Worm (Caenorhabditis elegans) whole organism, young adult: ENCODE data around the gene sel-10.

Source experiments
- B0336.3 ChIP-seq: fragments of 200-800 bp; sonication (Bioruptor generic); IDR thresholded peaks from 2 replicates; pipeline ENCODE4 v1.3.6; 2022; ENCODE audit warnings: missing genetic modification characterization, missing compliant biosample characterization
- C06A6.2 ChIP-seq: fragments of 200-800 bp; sonication (Bioruptor generic); conservative IDR thresholded peaks from 2 replicates; pipeline ENCODE4 v1.3.6; 2022; ENCODE audit warnings: missing genetic modification characterization, missing compliant biosample characterization
- F10E7.11 ChIP-seq: sonication (generic microtip); optimal IDR thresholded peaks from 2 replicates; lab custom pipeline; 2017; ENCODE audit warnings: mild to moderate bottlenecking, missing genetic modification characterization, moderate library complexity, missing compliant biosample characterization
- F33H1.4 ChIP-seq: fragments of 200-800 bp; sonication (Bioruptor generic); IDR thresholded peaks from 2 replicates; pipeline ENCODE4 v1.3.6; 2022; ENCODE audit warnings: missing genetic modification reagents, missing genetic modification characterization, missing compliant biosample characterization
- K11D2.4 ChIP-seq: fragments of 200-800 bp; sonication (Bioruptor generic); IDR thresholded peaks from 2 replicates; pipeline ENCODE4 v1.3.6; 2022; ENCODE audit warnings: missing genetic modification reagents, missing genetic modification characterization, missing compliant biosample characterization
- K12H6.12 ChIP-seq: fragments of 200-800 bp; sonication (Bioruptor generic); optimal IDR thresholded peaks from 2 replicates; lab custom pipeline; 2018; ENCODE audit warnings: mild to moderate bottlenecking, missing genetic modification characterization, missing compliant biosample characterization
- T07F8.4 ChIP-seq: sonication (generic microtip); optimal IDR thresholded peaks from 2 replicates; lab custom pipeline; 2016; ENCODE audit warnings: mild to moderate bottlenecking, missing genetic modification characterization, moderate library complexity, missing compliant biosample characterization
- Y56A3A.18 ChIP-seq: fragments of 200-800 bp; sonication (Bioruptor generic); IDR thresholded peaks from 2 replicates; pipeline ENCODE4 v1.3.6; 2022; ENCODE audit warnings: missing genetic modification reagents, missing genetic modification characterization, missing compliant biosample characterization
- Y95B8A.8 ChIP-seq: fragments of 200-800 bp; sonication (Bioruptor generic); IDR thresholded peaks from 2 replicates; pipeline ENCODE4 v1.3.6; 2022; ENCODE audit warnings: missing genetic modification reagents, missing genetic modification characterization, missing compliant biosample characterization
- aptf-2 ChIP-seq: fragments of 200-800 bp; sonication (Bioruptor generic); conservative IDR thresholded peaks from 2 replicates; pipeline ENCODE4 v1.3.6; 2022; ENCODE audit warnings: missing genetic modification reagents, missing genetic modification characterization, missing compliant biosample characterization
- aptf-3 ChIP-seq: fragments of 200-800 bp; sonication (Bioruptor generic); IDR thresholded peaks from 2 replicates; pipeline ENCODE4 v1.3.6; 2022; ENCODE audit warnings: missing genetic modification characterization, missing compliant biosample characterization
- atf-7 ChIP-seq: sonication (generic microtip); optimal IDR thresholded peaks from 2 replicates; lab custom pipeline; 2017; ENCODE audit warnings: mild to moderate bottlenecking, missing genetic modification characterization, missing compliant biosample characterization
- athp-1 ChIP-seq: sonication (generic microtip); optimal IDR thresholded peaks from 2 replicates; lab custom pipeline; 2017; ENCODE audit warnings: mild to moderate bottlenecking, missing genetic modification characterization, missing compliant biosample characterization
- bed-2 ChIP-seq: fragments of 200-800 bp; sonication (Bioruptor generic); IDR thresholded peaks from 2 replicates; pipeline ENCODE4 v1.3.6; 2022; ENCODE audit warnings: missing genetic modification reagents, missing genetic modification characterization, missing compliant biosample characterization
- cebp-1 ChIP-seq, 2 experiments: fragments of 200-800 bp in 1 of 2; sonication (Bioruptor generic) in 1 of 2; sonication (generic microtip) in 1 of 2; IDR thresholded peaks in 1 of 2; optimal IDR thresholded peaks in 1 of 2; 2 replicates each; pipeline versions ENCODE4 v1.3.6 to Lab custom; 2017 to 2022; ENCODE audit warnings: missing compliant biosample characterization in 2 of 2, missing genetic modification characterization in 2 of 2, mild to moderate bottlenecking in 1 of 2, missing genetic modification reagents in 1 of 2, moderate library complexity in 1 of 2
- ceh-100 ChIP-seq: fragments of 200-800 bp; sonication (Bioruptor generic); IDR thresholded peaks from 2 replicates; pipeline ENCODE4 v1.3.6; 2022; ENCODE audit warnings: missing genetic modification reagents, missing genetic modification characterization, missing compliant biosample characterization
- chd-7 ChIP-seq: sonication (generic microtip); optimal IDR thresholded peaks from 2 replicates; lab custom pipeline; 2016; ENCODE audit warnings: mild to moderate bottlenecking, missing genetic modification characterization, moderate library complexity, missing compliant biosample characterization
- dpff-1 ChIP-seq: sonication (generic microtip); optimal IDR thresholded peaks from 2 replicates; lab custom pipeline; 2017; ENCODE audit warnings: mild to moderate bottlenecking, missing genetic modification characterization, missing compliant biosample characterization
- egl-18 ChIP-seq: fragments of 200-800 bp; sonication (Bioruptor generic); IDR thresholded peaks from 2 replicates; pipeline ENCODE4 v1.3.6; 2022; ENCODE audit warnings: missing genetic modification reagents, missing genetic modification characterization, missing compliant biosample characterization
- egl-44 ChIP-seq: fragments of 200-800 bp; sonication (Bioruptor generic); IDR thresholded peaks from 2 replicates; pipeline ENCODE4 v1.3.6; 2022; ENCODE audit warnings: missing genetic modification reagents, missing genetic modification characterization, missing compliant biosample characterization
- fkh-3 ChIP-seq: sonication (generic microtip); optimal IDR thresholded peaks from 2 replicates; lab custom pipeline; 2016; ENCODE audit warnings: mild to moderate bottlenecking, missing genetic modification characterization, missing compliant biosample characterization
- him-1 ChIP-seq: sonication (generic microtip); optimal IDR thresholded peaks from 2 replicates; lab custom pipeline; 2016; ENCODE audit warnings: missing genotype, missing genetic modification reagents, missing genetic modification characterization, missing compliant biosample characterization
- hrde-1 ChIP-seq: sonication (generic microtip); optimal IDR thresholded peaks from 2 replicates; lab custom pipeline; 2016; ENCODE audit warnings: missing genetic modification characterization, mild to moderate bottlenecking, missing compliant biosample characterization, moderate library complexity, missing genotype, missing genetic modification reagents, borderline replicate concordance
- lin-26 ChIP-seq: fragments of 200-800 bp; sonication (Bioruptor generic); IDR thresholded peaks from 2 replicates; pipeline ENCODE4 v1.3.6; 2022; ENCODE audit warnings: missing genetic modification reagents, missing genetic modification characterization, missing compliant biosample characterization
- lin-35 ChIP-seq, 3 experiments: fragments of 150-350 bp in 2 of 3; sonication (generic microtip) in 1 of 3; optimal IDR thresholded peaks; 2 replicates each; lab custom pipeline; 2014 to 2018; ENCODE audit warnings: missing biosample characterization in 3 of 3, missing genetic modification characterization in 3 of 3, missing genetic modification reagents in 3 of 3
- lin-40 ChIP-seq: sonication (generic microtip); optimal IDR thresholded peaks from 2 replicates; lab custom pipeline; 2016; ENCODE audit warnings: missing genetic modification characterization, mild to moderate bottlenecking, missing compliant biosample characterization, missing genotype, missing genetic modification reagents
- lin-54 ChIP-seq: fragments of 200-800 bp; sonication (Bioruptor generic); optimal IDR thresholded peaks from 2 replicates; lab custom pipeline; 2018; ENCODE audit warnings: mild to moderate bottlenecking, missing genetic modification characterization, missing compliant biosample characterization
- lir-1 ChIP-seq: fragments of 200-800 bp; sonication (Bioruptor generic); conservative IDR thresholded peaks from 2 replicates; pipeline ENCODE4 v1.3.6; 2022; ENCODE audit warnings: missing genetic modification reagents, missing genetic modification characterization, missing compliant biosample characterization
- madf-6 ChIP-seq: fragments of 200-800 bp; sonication (Bioruptor generic); IDR thresholded peaks from 2 replicates; pipeline ENCODE4 v1.3.6; 2022; ENCODE audit warnings: missing genetic modification reagents, missing genetic modification characterization, missing compliant biosample characterization
- mes-4 ChIP-seq: sonication (generic microtip); optimal IDR thresholded peaks from 2 replicates; lab custom pipeline; 2016; ENCODE audit warnings: missing genotype, missing genetic modification characterization, missing compliant biosample characterization
- mxl-1 ChIP-seq: sonication (generic microtip); optimal IDR thresholded peaks from 2 replicates; lab custom pipeline; 2016; ENCODE audit warnings: missing genetic modification characterization, missing compliant biosample characterization
- nfya-1 ChIP-seq: sonication (generic microtip); optimal IDR thresholded peaks from 2 replicates; lab custom pipeline; 2017; ENCODE audit warnings: antibody characterized with exemption, missing compliant biosample characterization, missing genetic modification characterization, borderline replicate concordance; ENCODE audit not compliant: insufficient read depth
- nfyb-1 ChIP-seq: fragments of 200-800 bp; sonication (Bioruptor generic); IDR thresholded peaks from 2 replicates; pipeline ENCODE4 v1.3.6; 2022; ENCODE audit warnings: missing genetic modification reagents, missing genetic modification characterization, missing compliant biosample characterization
- nhr-120 ChIP-seq: fragments of 200-800 bp; sonication (Bioruptor generic); IDR thresholded peaks from 2 replicates; pipeline ENCODE4 v1.3.6; 2022; ENCODE audit warnings: missing genetic modification characterization, missing compliant biosample characterization
- pbrm-1 ChIP-seq: fragments of 200-800 bp; sonication (Bioruptor generic); IDR thresholded peaks from 2 replicates; pipeline ENCODE4 v1.3.6; 2022; ENCODE audit warnings: missing genetic modification reagents, missing genetic modification characterization, missing compliant biosample characterization
- repo-1 ChIP-seq: sonication (generic microtip); optimal IDR thresholded peaks from 2 replicates; lab custom pipeline; 2017; ENCODE audit warnings: mild to moderate bottlenecking, missing genetic modification characterization, missing compliant biosample characterization
- snpc-1.3 ChIP-seq: sonication (generic microtip); optimal IDR thresholded peaks from 2 replicates; lab custom pipeline; 2017; ENCODE audit warnings: missing genetic modification characterization, mild to moderate bottlenecking, missing compliant biosample characterization, antibody characterized with exemption, moderate library complexity, missing genotype, missing genetic modification reagents; ENCODE audit not compliant: insufficient read depth
- snpc-4 ChIP-seq, 5 experiments: fragments of 150-350 bp in 1 of 5; sonication (generic microtip) in 4 of 5; optimal IDR thresholded peaks; 2 replicates each; lab custom pipeline; 2014 to 2018; ENCODE audit warnings: missing genetic modification characterization in 5 of 5, missing biosample characterization in 3 of 5, antibody characterized with exemption in 2 of 5, mild to moderate bottlenecking in 2 of 5, missing compliant biosample characterization in 2 of 5, missing genotype in 2 of 5, moderate library complexity in 2 of 5, missing genetic modification reagents in 1 of 5
- sptf-2 ChIP-seq: fragments of 200-800 bp; sonication (Bioruptor generic); optimal IDR thresholded peaks from 2 replicates; lab custom pipeline; 2018; ENCODE audit warnings: mild to moderate bottlenecking, missing genetic modification characterization, missing compliant biosample characterization
- tbx-9 ChIP-seq: sonication (generic microtip); optimal IDR thresholded peaks from 2 replicates; lab custom pipeline; 2016; ENCODE audit warnings: borderline replicate concordance, missing genetic modification characterization, inconsistent platforms, missing compliant biosample characterization
- unc-130 ChIP-seq: sonication (generic microtip); optimal IDR thresholded peaks from 2 replicates; lab custom pipeline; 2016; ENCODE audit warnings: missing genetic modification reagents, missing genetic modification characterization, missing compliant biosample characterization
- xnd-1 ChIP-seq: sonication (generic microtip); optimal IDR thresholded peaks from 2 replicates; lab custom pipeline; 2016; ENCODE audit warnings: missing genotype, missing genetic modification reagents, missing genetic modification characterization, missing compliant biosample characterization
- zfh-2 ChIP-seq: fragments of 200-800 bp; sonication (Bioruptor generic); conservative IDR thresholded peaks from 2 replicates; pipeline ENCODE4 v1.3.6; 2022; ENCODE audit warnings: missing genetic modification reagents, missing genetic modification characterization, missing compliant biosample characterization
- ztf-18 ChIP-seq: sonication (generic microtip); optimal IDR thresholded peaks from 2 replicates; lab custom pipeline; 2016; ENCODE audit warnings: missing genotype, mild to moderate bottlenecking, missing genetic modification characterization, missing compliant biosample characterization
- ztf-22 ChIP-seq: fragments of 200-800 bp; sonication (Bioruptor generic); optimal IDR thresholded peaks from 2 replicates; lab custom pipeline; 2018; ENCODE audit warnings: mild to moderate bottlenecking, missing genetic modification characterization, moderate library complexity, missing compliant biosample characterization
- ztf-26 ChIP-seq: sonication (generic microtip); optimal IDR thresholded peaks from 2 replicates; lab custom pipeline; 2017; ENCODE audit warnings: missing genetic modification characterization, missing compliant biosample characterization
- ztf-28 ChIP-seq: fragments of 200-800 bp; sonication (Bioruptor generic); IDR thresholded peaks from 2 replicates; pipeline ENCODE4 v1.3.6; 2022; ENCODE audit warnings: missing genetic modification reagents, missing genetic modification characterization, missing compliant biosample characterization

The sel-10 gene

DNA sequence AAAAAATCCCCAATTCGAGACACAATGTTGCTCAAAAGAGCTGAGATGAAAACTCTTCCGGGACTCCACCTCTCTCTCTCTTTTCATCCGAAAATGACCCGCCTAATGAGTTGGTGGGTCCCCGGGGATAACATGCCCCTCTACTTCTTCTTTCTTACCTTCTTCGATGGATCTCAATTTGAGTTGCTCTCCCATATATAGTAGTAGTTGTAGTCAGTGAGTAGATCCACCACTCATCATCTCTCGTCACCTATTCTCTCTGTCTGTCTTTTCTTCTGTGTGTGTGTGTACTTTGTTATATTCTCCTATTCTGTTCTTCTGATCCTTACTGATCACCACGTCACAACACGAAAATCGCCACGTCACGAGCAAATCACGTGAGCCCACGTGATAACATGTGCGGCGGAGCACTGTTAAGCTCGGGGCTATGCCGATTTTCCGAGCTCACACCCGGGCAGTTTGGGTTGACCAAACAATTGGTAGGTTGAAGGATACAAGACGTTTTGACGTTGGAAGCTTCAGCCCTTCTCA, 22.9 kb upstream of the sel-10 start, which contains the start of gene twk-32 (continued):
- TF ChIP-seq aptf-2 (no peak), ztf-26 (peak; percentile 23), madf-6 (0 out of 2 replicates have a peak, but pooled peaks have one; percentile 3), pbrm-1 (GFP tag; lab: Robert Waterston, UW) (0 out of 2 replicates have a peak, but pooled peaks have one; percentile 8), F33H1.4 (GFP tag; lab: Robert Waterston, UW) (no peak), ztf-22 (GFP tag; lab: Kevin White, UChicago) (no peak), lin-26 (no peak), Y95B8A.8 (GFP tag; lab: Robert Waterston, UW) (no peak), tbx-9 (tag; lab: Kevin White, UChicago) (no peak), sptf-2 (GFP tag; lab: Kevin White, UChicago) (no peak), ztf-18 (no peak), chd-7 (tag; lab: Kevin White, UChicago) (peak; percentile 31), K12H6.12 (tag; lab: Kevin White, UChicago) (no peak), C06A6.2 (GFP tag; lab: Robert Waterston, UW) (0 out of 2 replicates have a peak, but pooled peaks have one; percentile 9), aptf-3 (GFP tag; lab: Robert Waterston, UW) (no peak), egl-18 (GFP tag; lab: Robert Waterston, UW) (no peak), lin-35 (GFP tag; optimal IDR thresholded peaks at IDR 0.05; lab: Kevin White, UChicago) (no peak), xnd-1 (tag; lab: Kevin White, UChicago) (no peak), cebp-1 (GFP tag; IDR thresholded peaks at IDR 0.05; lab: Robert Waterston, UW) (no peak), cebp-1 (tag; optimal IDR thresholded peaks at IDR 0.05; lab: Kevin White, UChicago) (peak; percentile 51), K11D2.4 (GFP tag; lab: Robert Waterston, UW) (0 out of 2 replicates have a peak, but pooled peaks have one; percentile 15), athp-1 (tag; lab: Kevin White, UChicago) (no peak), nfya-1 (tag; lab: Kevin White, UChicago) (no peak), repo-1 (no peak), mes-4 (tag; lab: Kevin White, UChicago) (no peak), him-1 (no peak), ztf-28 (GFP tag; lab: Robert Waterston, UW) (no peak), ceh-100 (GFP tag; lab: Robert Waterston, UW) (no peak), Y56A3A.18 (no peak), lir-1 (no peak), egl-44 (no peak), snpc-4 (GFP tag; optimal IDR thresholded peaks at IDR 0.05; lab: Kevin White, UChicago) (no peak), snpc-4 (tag; optimal IDR thresholded peaks at IDR 0.05; lab: Kevin White, UChicago) (no peak), lin-54 (no peak), hrde-1 (tag; lab: Kevin White, UChicago) (no peak), dpff-1 (tag; lab: Kevin White, UChicago) (peak; percentile 24), nhr-120 (no peak), T07F8.4 (tag; lab: Kevin White, UChicago) (no peak), B0336.3 (peak; percentile 58), unc-130 (GFP tag; lab: Kevin White, UChicago) (no peak), nfyb-1 (peak; percentile 60; the same call in 1 of the 2 replicates), F10E7.11 (tag; lab: Kevin White, UChicago) (no peak), fkh-3 (tag; lab: Kevin White, UChicago) (no peak), mxl-1 (tag; lab: Kevin White, UChicago) (no peak), bed-2 (GFP tag; lab: Robert Waterston, UW) (no peak), atf-7 (tag; lab: Kevin White, UChicago) (no peak), lin-40 (no peak), zfh-2 (GFP tag; lab: Robert Waterston, UW) (no peak), snpc-1.3 (tag; lab: Kevin White, UChicago) (no peak)
